Worm (Caenorhabditis elegans) whole organism, L1 larva: ENCODE data around the gene R11G1.2.

Experiments
- elt-3 ChIP-seq, 6 experiments: fragments of 150-350 bp in 1 of 6; sonication (generic microtip); optimal IDR thresholded peaks; 2 replicates each; lab custom pipeline; 2017 to 2018; ENCODE audit warnings: missing biosample characterization in 6 of 6, missing genetic modification characterization in 6 of 6, inconsistent platforms in 1 of 6
- fos-1 ChIP-seq: fragments of 150-350 bp; optimal IDR thresholded peaks from 2 replicates; lab custom pipeline; 2014; ENCODE audit warnings: missing biosample characterization, missing genetic modification characterization
- mep-1 ChIP-seq: fragments of 150-350 bp; optimal IDR thresholded peaks from 2 replicates; lab custom pipeline; 2014; ENCODE audit warnings: missing biosample characterization, missing genetic modification characterization
- unc-130 ChIP-seq: fragments of 150-350 bp; optimal IDR thresholded peaks from 2 replicates; lab custom pipeline; 2017; ENCODE audit warnings: missing biosample characterization, missing genetic modification characterization, inconsistent platforms
- unc-62 ChIP-seq: fragments of 150-350 bp; optimal IDR thresholded peaks from 2 replicates; lab custom pipeline; 2014; ENCODE audit warnings: missing biosample characterization, missing genetic modification reagents, missing genetic modification characterization

ce11 chrX:3611042-3611623 lies 39.3 kb upstream of the R11G1.2 start, which contains the start of gene C18B2.5:
- TF ChIP-seq unc-130 (tag; lab: Kevin White, UChicago), result no peak
- no peak for TF ChIP-seq fos-1 (tag; lab: Kevin White, UChicago)
- TF ChIP-seq unc-62, result no peak
- TF ChIP-seq elt-3 (tag; optimal IDR thresholded peaks at IDR 0.05; lab: Kevin White, UChicago), result no peak
- no peak for TF ChIP-seq mep-1 (tag; lab: Kevin White, UChicago)
